Fruit fly (Drosophila melanogaster): Measurements from ENCODE around the gene NdufV3.

Gene NdufV3

dm6 chrX:11351351-11351750 lies 1.6 kb downstream of the NdufV3 start (continued):
- peak; percentile 80 for TF ChIP-seq CG6854 (GFP tag; optimal IDR thresholded peaks at IDR 0.05)
- peak; percentile 93 for TF ChIP-seq topi (GFP tag; optimal IDR thresholded peaks at IDR 0.05)
- peak; percentile 90 for TF ChIP-seq Sox102F (GFP tag; optimal IDR thresholded peaks at IDR 0.05)
- peak; percentile 95 for TF ChIP-seq CG6792 (GFP tag; optimal IDR thresholded peaks at IDR 0.05)
- peak; percentile 97 for TF ChIP-seq Hr4 (GFP tag; optimal IDR thresholded peaks at IDR 0.05)
- TF ChIP-seq fd85E (GFP tag; optimal IDR thresholded peaks at IDR 0.05) = peak; percentile 86
- TF ChIP-seq CG11294 (GFP tag; IDR thresholded peaks at IDR 0.05) = peak; percentile 96
- TF ChIP-seq Sox14 (GFP tag; optimal IDR thresholded peaks at IDR 0.05) = peak; percentile 94
- peak; percentile 90 for TF ChIP-seq spab (GFP tag; optimal IDR thresholded peaks at IDR 0.05)
- TF ChIP-seq eg (GFP tag; IDR thresholded peaks at IDR 0.05) = peak; percentile 99
- peak; percentile 92 for TF ChIP-seq CG4318 (GFP tag; optimal IDR thresholded peaks at IDR 0.05)
- peak; percentile 93 for TF ChIP-seq Sox15 (GFP tag; optimal IDR thresholded peaks at IDR 0.05)
- TF ChIP-seq Eip75B (GFP tag; optimal IDR thresholded peaks at IDR 0.05) = peak; percentile 92
- peak; percentile 95 for TF ChIP-seq acj6 (GFP tag; optimal IDR thresholded peaks at IDR 0.05)
- TF ChIP-seq Blimp-1 (GFP tag; optimal IDR thresholded peaks at IDR 0.05) = peak; percentile 70
- peak; percentile 93 for TF ChIP-seq CG11902 (GFP tag; optimal IDR thresholded peaks at IDR 0.05)
- peak; percentile 91 for TF ChIP-seq Smox (GFP tag; optimal IDR thresholded peaks at IDR 0.05)
- TF ChIP-seq CG10669 (GFP tag; optimal IDR thresholded peaks at IDR 0.05) = peak; percentile 93
- TF ChIP-seq CG15336 (GFP tag; IDR thresholded peaks at IDR 0.05) = peak; percentile 98
- TF ChIP-seq CG10631 (GFP tag; optimal IDR thresholded peaks at IDR 0.05) = peak; percentile 94
- peak; percentile 95 for TF ChIP-seq CG7368 (GFP tag; optimal IDR thresholded peaks at IDR 0.05)
- TF ChIP-seq esn (GFP tag; optimal IDR thresholded peaks at IDR 0.05) = peak; percentile 91
- TF ChIP-seq cyc (GFP tag; optimal IDR thresholded peaks at IDR 0.05) = peak; percentile 96
- peak; percentile 88 for TF ChIP-seq CG34406 (GFP tag; optimal IDR thresholded peaks at IDR 0.05)
- no peak for TF ChIP-seq Eip93F (GFP tag; optimal IDR thresholded peaks at IDR 0.05)
- TF ChIP-seq achi (GFP tag; optimal IDR thresholded peaks at IDR 0.05) = peak; percentile 93
- TF ChIP-seq fkh (GFP tag; optimal IDR thresholded peaks at IDR 0.05) = no peak
- TF ChIP-seq Lpt (GFP tag; optimal IDR thresholded peaks at IDR 0.05) = peak; percentile 95

dm6 chrX:11355708-11356174 lies 5.9 kb downstream of the NdufV3 start, which contains the start of gene dsh:
dsh (plus strand) TSS chrX:11355881.
- TF ChIP-seq CG9139 (GFP tag; optimal IDR thresholded peaks at IDR 0.05) (no peak), CG6808 (GFP tag; optimal IDR thresholded peaks at IDR 0.05) (peak; percentile 26), svp (GFP tag) (peak; percentile 72), fd59A (GFP tag; optimal IDR thresholded peaks at IDR 0.05) (no peak), Hr38 (GFP tag; optimal IDR thresholded peaks at IDR 0.05) (no peak), Ets96B (tag; optimal IDR thresholded peaks at IDR 0.05) (no peak), Eip78C (GFP tag) (peak; percentile 58), ss (GFP tag; optimal IDR thresholded peaks at IDR 0.05) (peak; percentile 31 to 59)

- TF ChIP-seq Ets21C (GFP tag; optimal IDR thresholded peaks at IDR 0.05) (no peak), Smox (GFP tag; optimal IDR thresholded peaks at IDR 0.05) (no peak), CG15336 (GFP tag; IDR thresholded peaks at IDR 0.05) (no peak), salr (GFP tag; optimal IDR thresholded peaks at IDR 0.05) (no peak), acj6 (GFP tag; optimal IDR thresholded peaks at IDR 0.05) (no peak), CG34406 (GFP tag; optimal IDR thresholded peaks at IDR 0.05) (no peak), Sox102F (GFP tag; optimal IDR thresholded peaks at IDR 0.05) (no peak), Eip78C (GFP tag) (no peak), Sox15 (GFP tag; optimal IDR thresholded peaks at IDR 0.05) (no peak), achi (GFP tag; optimal IDR thresholded peaks at IDR 0.05) (no peak), dac (GFP tag; optimal IDR thresholded peaks at IDR 0.05) (no peak), CG6792 (GFP tag; optimal IDR thresholded peaks at IDR 0.05) (no peak), CG7368 (GFP tag; optimal IDR thresholded peaks at IDR 0.05) (no peak), spab (GFP tag; optimal IDR thresholded peaks at IDR 0.05) (no peak), CG10631 (GFP tag; optimal IDR thresholded peaks at IDR 0.05) (no peak), CG6276 (GFP tag; optimal IDR thresholded peaks at IDR 0.05) (no peak), Hr38 (GFP tag; optimal IDR thresholded peaks at IDR 0.05) (no peak), CG6808 (GFP tag; optimal IDR thresholded peaks at IDR 0.05) (no peak), CG16779 (tag; optimal IDR thresholded peaks at IDR 0.05) (no peak)
Observed at dm6 chrX:11356648-11357047, 6.8 kb downstream of the NdufV3 start.
